Fruit fly (Drosophila melanogaster) whole organism, larva: ENCODE results near the gene Cont.

Experiments used
- noc ChIP-seq: fragments of 200-800 bp; sonication (Bioruptor generic); optimal IDR thresholded peaks from 3 replicates; lab custom pipeline; 2019; ENCODE audit warnings: missing biosample characterization, mild to moderate bottlenecking, missing genetic modification characterization, moderate library complexity

The Cont gene

dm6 chr3R:4387490-4387889 is 6.4 kb downstream of the Cont start, which contains the start of gene tub:
tub (plus strand) TSS chr3R:4387742.
- peak; percentile 31 for TF ChIP-seq noc (tag; lab: Kevin White, UChicago)

dm6 chr3R:4390133-4390532 is 9.0 kb downstream of the Cont start, which contains the start of gene CG14646:
CG14646 (plus strand) TSS chr3R:4390366.
- no peak for TF ChIP-seq noc (tag; lab: Kevin White, UChicago)

dm6 chr3R:4394117-4394516 is 13.0 kb downstream of the Cont start, which contains the start of gene CG34112:
CG34112 (minus strand) TSS chr3R:4394259.
- no peak for TF ChIP-seq noc (tag; lab: Kevin White, UChicago)

dm6 chr3R:4394654-4395581 is 13.8 kb downstream of the Cont start:
- peak; percentile 96 for TF ChIP-seq noc (tag; lab: Kevin White, UChicago)

- TF ChIP-seq noc (tag; lab: Kevin White, UChicago), result no peak
Observed at dm6 chr3R:4397403-4398079, 16.4 kb downstream of the Cont start, which contains the start of gene CG9855. CG9855 (minus strand) TSS chr3R:4397875.

- no peak for TF ChIP-seq noc (tag; lab: Kevin White, UChicago)
Observed at dm6 chr3R:4399810-4400496, 18.8 kb downstream of the Cont start.

- no peak for TF ChIP-seq noc (tag; lab: Kevin White, UChicago)
Observed at dm6 chr3R:4400497-4400833, 19.4 kb downstream of the Cont start, which contains the start of gene CG14647. CG14647 (plus strand) TSS chr3R:4400510.

- TF ChIP-seq noc (tag; lab: Kevin White, UChicago), result no peak
Observed at dm6 chr3R:4401977-4402589, 21.0 kb downstream of the Cont start, which contains the start of gene CG9853. CG9853 (minus strand) TSS chr3R:4402027.

dm6 chr3R:4402884-4403705 is 22.0 kb downstream of the Cont start, which contains the start of gene lost:
lost (plus strand) TSS chr3R:4403076.
- no peak for TF ChIP-seq noc (tag; lab: Kevin White, UChicago)

- peak; percentile 87 for TF ChIP-seq noc (tag; lab: Kevin White, UChicago)
Observed at dm6 chr3R:4403706-4404392, 22.7 kb downstream of the Cont start.

- TF ChIP-seq noc (tag; lab: Kevin White, UChicago), result no peak
Observed at dm6 chr3R:4407325-4407724, 26.2 kb downstream of the Cont start.

- no peak for TF ChIP-seq noc (tag; lab: Kevin White, UChicago)
Observed at dm6 chr3R:4416138-4416537, 35.0 kb downstream of the Cont start, which contains the start of gene CG31528. CG31528 (plus strand) TSS chr3R:4416438.

dm6 chr3R:4419482-4419881 is 38.4 kb downstream of the Cont start, which contains the start of gene CG32944:
CG32944 (minus strand) TSS chr3R:4419578.
- TF ChIP-seq noc (tag; lab: Kevin White, UChicago), result no peak
